Fruit fly (Drosophila melanogaster): Measurements from ENCODE around the gene Apoltp.

DNA sequence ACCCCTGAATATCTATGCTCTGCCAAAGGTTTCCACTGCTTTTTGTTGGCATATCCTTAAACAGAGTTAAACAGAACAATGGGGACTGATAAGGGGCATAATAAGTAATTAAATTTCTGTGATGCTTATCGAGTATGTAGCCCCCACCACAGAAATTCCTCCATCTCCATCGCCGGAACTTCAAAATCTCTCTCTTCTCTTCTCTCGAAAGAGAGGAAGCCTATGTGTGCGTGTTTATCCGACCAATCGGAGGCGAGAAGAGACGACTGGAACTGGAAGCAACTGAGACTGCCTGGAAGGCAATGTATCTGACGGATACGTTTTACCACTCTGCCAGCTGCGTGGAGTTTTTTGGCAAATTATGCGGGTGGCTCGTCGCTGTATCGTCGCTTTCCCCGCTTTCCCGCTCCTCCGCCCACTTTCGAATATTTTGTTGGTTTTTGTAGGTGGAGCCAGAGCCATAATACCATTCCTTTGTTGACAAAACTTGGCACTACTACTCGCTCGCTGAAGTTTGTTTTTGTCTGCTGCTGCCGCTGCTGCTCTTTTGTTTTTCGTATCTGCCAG, 25.9 kb upstream of the Apoltp start, which contains the start of gene gcm2:
- no peak for TF ChIP-seq CG15336 (GFP tag; IDR thresholded peaks at IDR 0.05)
- no peak for TF ChIP-seq CG9139 (GFP tag; optimal IDR thresholded peaks at IDR 0.05)
- no peak for TF ChIP-seq dac (GFP tag; optimal IDR thresholded peaks at IDR 0.05)
- TF ChIP-seq Hr39 (GFP tag; optimal IDR thresholded peaks at IDR 0.05) = no peak
- no peak for TF ChIP-seq CG10669 (GFP tag; optimal IDR thresholded peaks at IDR 0.05)
- no peak for TF ChIP-seq Hr38 (GFP tag; optimal IDR thresholded peaks at IDR 0.05)

Measured in whole organism, prepupa.